Fruit fly (Drosophila melanogaster): ENCODE data around the gene Tango4.

The Tango4 gene

dm6 chrX:12070137-12070536, 49.3 kb downstream of the Tango4 start, which contains the start of gene CG34323:
CG34323 (plus strand) TSS chrX:12070437.
- TF ChIP-seq Dif (GFP tag; optimal IDR thresholded peaks at IDR 0.05; ENCODE audit: partially characterized antibody) (no peak), woc (GFP tag; optimal IDR thresholded peaks at IDR 0.05) (no peak), CG9705 (GFP tag; optimal IDR thresholded peaks at IDR 0.05) (no peak), Hr83 (GFP tag; optimal IDR thresholded peaks at IDR 0.05; ENCODE audit: poor library complexity, severe bottlenecking) (no peak), sage (GFP tag; optimal IDR thresholded peaks at IDR 0.05) (no peak), psq (GFP tag; optimal IDR thresholded peaks at IDR 0.05) (no peak), CrebA (GFP tag; optimal IDR thresholded peaks at IDR 0.05; ENCODE audit: borderline replicate concordance) (no peak), dmrt93B (GFP tag; optimal IDR thresholded peaks at IDR 0.05) (no peak), Rel (GFP tag; optimal IDR thresholded peaks at IDR 0.05) (no peak), Rel (tag; optimal IDR thresholded peaks at IDR 0.05) (no peak), brk (GFP tag; optimal IDR thresholded peaks at IDR 0.05) (no peak), Hr78 (GFP tag; optimal IDR thresholded peaks at IDR 0.05) (no peak), HLH106 (tag; optimal IDR thresholded peaks at IDR 0.05) (no peak), fru (GFP tag; optimal IDR thresholded peaks at IDR 0.05) (no peak), Dfd (GFP tag; optimal IDR thresholded peaks at IDR 0.05) (no peak), Abd-B (GFP tag; optimal IDR thresholded peaks at IDR 0.05) (no peak), br (GFP tag; optimal IDR thresholded peaks at IDR 0.05) (no peak), sv (GFP tag; optimal IDR thresholded peaks at IDR 0.05) (no peak), Sp1 (GFP tag; optimal IDR thresholded peaks at IDR 0.05) (no peak), GATAd (GFP tag; optimal IDR thresholded peaks at IDR 0.05) (no peak), CG32264 (GFP tag; optimal IDR thresholded peaks at IDR 0.05) (no peak)

Measured in whole organism, wandering third instar larva.